Worm (Caenorhabditis elegans) whole organism, L2 larva: ENCODE measurements around the gene ptr-1.
A peak's percentile ranks its signal among the peaks of the same experiment; 100 is the strongest.

Source experiments
- C34F6.9 ChIP-seq: fragments of 150-350 bp; optimal IDR thresholded peaks from 2 replicates; lab custom pipeline; 2014; ENCODE audit warnings: missing biosample characterization, missing genetic modification characterization
- F13H6.1 ChIP-seq: sonication (generic microtip); optimal IDR thresholded peaks from 2 replicates; lab custom pipeline; 2016; ENCODE audit warnings: missing genetic modification characterization, missing compliant biosample characterization
- R02D3.7 ChIP-seq: fragments of 150-350 bp; optimal IDR thresholded peaks from 2 replicates; lab custom pipeline; 2014; ENCODE audit warnings: missing biosample characterization, missing genetic modification characterization
- Y55F3AM.14 ChIP-seq: fragments of 200-800 bp; sonication (Bioruptor generic); optimal IDR thresholded peaks from 2 replicates; lab custom pipeline; 2018; ENCODE audit warnings: mild to moderate bottlenecking, missing genetic modification characterization, missing compliant biosample characterization
- ZK546.5 ChIP-seq: sonication (generic microtip); optimal IDR thresholded peaks from 2 replicates; lab custom pipeline; 2017; ENCODE audit warnings: missing biosample characterization, missing genetic modification characterization
- alr-1 ChIP-seq: fragments of 150-350 bp; optimal IDR thresholded peaks from 2 replicates; lab custom pipeline; 2014; ENCODE audit warnings: missing biosample characterization, missing genetic modification characterization
- aly-2 ChIP-seq: fragments of 150-350 bp; optimal IDR thresholded peaks from 2 replicates; lab custom pipeline; 2014; ENCODE audit warnings: missing biosample characterization, missing genetic modification characterization
- ama-1 ChIP-seq: fragments of 150-350 bp; optimal IDR thresholded peaks from 2 replicates; lab custom pipeline; 2018; ENCODE audit warnings: inconsistent platforms
- blmp-1 ChIP-seq: sonication (generic microtip); optimal IDR thresholded peaks from 2 replicates; lab custom pipeline; 2017; ENCODE audit warnings: missing genetic modification characterization, mild to moderate bottlenecking, missing compliant biosample characterization, antibody characterized with exemption, moderate library complexity; ENCODE audit not compliant: insufficient read depth
- ceh-16 ChIP-seq: fragments of 150-350 bp; optimal IDR thresholded peaks from 2 replicates; lab custom pipeline; 2014; ENCODE audit warnings: missing biosample characterization, missing genetic modification characterization
- ceh-82 ChIP-seq: fragments of 150-350 bp; optimal IDR thresholded peaks from 2 replicates; lab custom pipeline; 2014; ENCODE audit warnings: missing biosample characterization, missing genetic modification characterization
- crh-2 ChIP-seq: sonication (generic microtip); optimal IDR thresholded peaks from 2 replicates; lab custom pipeline; 2017; ENCODE audit warnings: missing biosample characterization, missing genetic modification characterization
- dmd-4 ChIP-seq: sonication (generic microtip); optimal IDR thresholded peaks from 2 replicates; lab custom pipeline; 2017; ENCODE audit warnings: missing biosample characterization, missing genetic modification characterization
- egl-27 ChIP-seq: sonication (generic microtip); optimal IDR thresholded peaks from 3 replicates; lab custom pipeline; 2017; ENCODE audit warnings: missing biosample characterization, missing genetic modification reagents, missing genetic modification characterization
- elt-1 ChIP-seq: fragments of 150-350 bp; optimal IDR thresholded peaks from 2 replicates; lab custom pipeline; 2014; ENCODE audit warnings: missing biosample characterization, missing genetic modification characterization
- elt-3 ChIP-seq: sonication (generic microtip); optimal IDR thresholded peaks from 2 replicates; lab custom pipeline; 2017; ENCODE audit warnings: missing biosample characterization, missing genetic modification characterization
- fos-1 ChIP-seq: fragments of 150-350 bp; optimal IDR thresholded peaks from 2 replicates; lab custom pipeline; 2014; ENCODE audit warnings: missing biosample characterization, missing genetic modification characterization
- gmeb-1 ChIP-seq: fragments of 150-350 bp; optimal IDR thresholded peaks from 2 replicates; lab custom pipeline; 2014; ENCODE audit warnings: missing biosample characterization, missing genetic modification characterization
- lin-11 ChIP-seq: fragments of 150-350 bp; sonication (generic microtip); optimal IDR thresholded peaks from 2 replicates; lab custom pipeline; 2014; ENCODE audit warnings: missing biosample characterization, missing genetic modification characterization, inconsistent platforms, mixed read lengths
- lin-13 ChIP-seq: fragments of 150-350 bp; optimal IDR thresholded peaks from 2 replicates; lab custom pipeline; 2014; ENCODE audit warnings: missing biosample characterization, missing genetic modification reagents, missing genetic modification characterization
- lin-39 ChIP-seq: fragments of 150-350 bp; optimal IDR thresholded peaks from 2 replicates; lab custom pipeline; 2014; ENCODE audit warnings: missing biosample characterization, missing genetic modification reagents, missing genetic modification characterization
- lsy-2 ChIP-seq, 2 experiments: fragments of 150-350 bp in 1 of 2; sonication (generic microtip) in 1 of 2; optimal IDR thresholded peaks; 2 replicates each; lab custom pipeline; 2014 to 2017; ENCODE audit warnings: missing biosample characterization in 2 of 2, missing genetic modification characterization in 2 of 2
- mab-5 ChIP-seq: fragments of 150-350 bp; optimal IDR thresholded peaks from 2 replicates; lab custom pipeline; 2014; ENCODE audit warnings: missing biosample characterization, missing genetic modification characterization
- mbf-1 ChIP-seq: sonication (generic microtip); optimal IDR thresholded peaks from 2 replicates; lab custom pipeline; 2017; ENCODE audit warnings: missing biosample characterization, missing genetic modification characterization
- mdl-1 ChIP-seq, 2 experiments: fragments of 150-350 bp in 1 of 2; sonication (generic microtip) in 1 of 2; optimal IDR thresholded peaks; 2 replicates each; lab custom pipeline; 2017; ENCODE audit warnings: missing biosample characterization in 2 of 2, missing genetic modification characterization in 2 of 2
- nhr-10 ChIP-seq: sonication (generic microtip); optimal IDR thresholded peaks from 2 replicates; lab custom pipeline; 2017; ENCODE audit warnings: missing biosample characterization, missing genetic modification characterization
- nhr-11 ChIP-seq: fragments of 150-350 bp; optimal IDR thresholded peaks from 2 replicates; lab custom pipeline; 2014; ENCODE audit warnings: missing biosample characterization, missing genetic modification characterization
- nhr-12 ChIP-seq: fragments of 150-350 bp; optimal IDR thresholded peaks from 2 replicates; lab custom pipeline; 2014; ENCODE audit warnings: missing biosample characterization, missing genetic modification characterization
- nhr-129 ChIP-seq: fragments of 150-350 bp; optimal IDR thresholded peaks from 2 replicates; lab custom pipeline; 2014; ENCODE audit warnings: missing biosample characterization, missing genetic modification characterization
- nhr-21 ChIP-seq: fragments of 150-350 bp; optimal IDR thresholded peaks from 2 replicates; lab custom pipeline; 2014; ENCODE audit warnings: missing biosample characterization, missing genetic modification characterization
- nhr-23 ChIP-seq: fragments of 150-350 bp; optimal IDR thresholded peaks from 2 replicates; lab custom pipeline; 2014; ENCODE audit warnings: missing biosample characterization, missing genetic modification reagents, missing genetic modification characterization
- nhr-237 ChIP-seq: fragments of 150-350 bp; optimal IDR thresholded peaks from 2 replicates; lab custom pipeline; 2014; ENCODE audit warnings: missing biosample characterization, missing genetic modification characterization
- nhr-25 ChIP-seq: fragments of 150-350 bp; sonication (generic microtip); optimal IDR thresholded peaks from 3 replicates; lab custom pipeline; 2014; ENCODE audit warnings: missing biosample characterization, missing genetic modification characterization
- nhr-6 ChIP-seq: fragments of 150-350 bp; optimal IDR thresholded peaks from 2 replicates; lab custom pipeline; 2014; ENCODE audit warnings: missing biosample characterization, missing genetic modification characterization
- nhr-77 ChIP-seq: fragments of 150-350 bp; optimal IDR thresholded peaks from 2 replicates; lab custom pipeline; 2014; ENCODE audit warnings: missing biosample characterization, missing genetic modification characterization
- peb-1 ChIP-seq: fragments of 150-350 bp; optimal IDR thresholded peaks from 2 replicates; lab custom pipeline; 2014; ENCODE audit warnings: missing biosample characterization, missing genetic modification characterization
- sem-4 ChIP-seq: fragments of 150-350 bp; optimal IDR thresholded peaks from 2 replicates; lab custom pipeline; 2014; ENCODE audit warnings: missing biosample characterization, missing genetic modification reagents, missing genetic modification characterization
- skn-1 ChIP-seq: sonication (generic microtip); optimal IDR thresholded peaks from 2 replicates; lab custom pipeline; 2017; ENCODE audit warnings: missing biosample characterization, missing genetic modification characterization
- sma-3 ChIP-seq: sonication (generic microtip); optimal IDR thresholded peaks from 2 replicates; lab custom pipeline; 2016; ENCODE audit warnings: missing genetic modification reagents, missing genetic modification characterization, missing compliant biosample characterization
- sma-9 ChIP-seq, 2 experiments: fragments of 150-350 bp in 1 of 2; sonication (generic microtip) in 1 of 2; optimal IDR thresholded peaks; 2 replicates each; lab custom pipeline; 2014 to 2016; ENCODE audit warnings: missing genetic modification characterization in 2 of 2, mild to moderate bottlenecking in 1 of 2, missing biosample characterization in 1 of 2, missing compliant biosample characterization in 1 of 2, missing genetic modification reagents in 1 of 2, moderate library complexity in 1 of 2
- snpc-4 ChIP-seq: fragments of 150-350 bp; optimal IDR thresholded peaks from 2 replicates; lab custom pipeline; 2014; ENCODE audit warnings: missing biosample characterization, missing genetic modification characterization
- unc-39 ChIP-seq: fragments of 150-350 bp; optimal IDR thresholded peaks from 2 replicates; lab custom pipeline; 2014; ENCODE audit warnings: missing biosample characterization, missing genetic modification characterization
- unc-55 ChIP-seq: fragments of 150-350 bp; sonication (generic microtip); optimal IDR thresholded peaks from 3 replicates; lab custom pipeline; 2014; ENCODE audit warnings: missing biosample characterization, missing genetic modification reagents, missing genetic modification characterization
- unc-62 ChIP-seq: fragments of 150-350 bp; optimal IDR thresholded peaks from 2 replicates; lab custom pipeline; 2014; ENCODE audit warnings: missing biosample characterization, missing genetic modification reagents, missing genetic modification characterization
- zag-1 ChIP-seq: fragments of 150-350 bp; optimal IDR thresholded peaks from 2 replicates; lab custom pipeline; 2014; ENCODE audit warnings: missing biosample characterization, missing genetic modification characterization
- ztf-1 ChIP-seq: fragments of 200-800 bp; sonication (Bioruptor generic); conservative IDR thresholded peaks from 2 replicates; pipeline ENCODE4 v1.3.6; 2022; ENCODE audit warnings: missing genetic modification characterization, missing compliant biosample characterization
- ztf-11 ChIP-seq: sonication (generic microtip); optimal IDR thresholded peaks from 2 replicates; lab custom pipeline; 2017; ENCODE audit warnings: missing biosample characterization, missing genetic modification characterization
- ztf-4 ChIP-seq: fragments of 150-350 bp; optimal IDR thresholded peaks from 2 replicates; lab custom pipeline; 2014; ENCODE audit warnings: missing biosample characterization, missing genetic modification characterization

ptr-1 gene

ce11 chrV:9183718-9184441, 2.4 kb upstream of the ptr-1 start:
- TF ChIP-seq C34F6.9 (tag; lab: Kevin White, UChicago): no peak
- no peak for TF ChIP-seq ztf-11 (tag; lab: Kevin White, UChicago)
- no peak for TF ChIP-seq sma-9 (GFP tag; optimal IDR thresholded peaks at IDR 0.05; lab: Kevin White, UChicago)
- TF ChIP-seq sma-9 (tag; optimal IDR thresholded peaks at IDR 0.05; lab: Kevin White, UChicago): no peak
- TF ChIP-seq nhr-129 (tag; lab: Kevin White, UChicago): no peak
- no peak for TF ChIP-seq fos-1 (tag; lab: Kevin White, UChicago)
- TF ChIP-seq ztf-1: no peak
- no peak for TF ChIP-seq nhr-23 (tag; lab: Kevin White, UChicago)
- no peak for TF ChIP-seq egl-27

ce11 chrV:9175218-9175837, 6.2 kb downstream of the ptr-1 start, which contains the start of gene spas-1:
Gene spas-1, plus strand, starts transcription at chrV:9175789.
- TF ChIP-seq elt-3 (tag; lab: Kevin White, UChicago) (no peak), lsy-2 (tag; optimal IDR thresholded peaks at IDR 0.05; lab: Kevin White, UChicago) (peak; percentile 81 to 94), Y55F3AM.14 (GFP tag; lab: Kevin White, UChicago) (no peak), mdl-1 (tag; optimal IDR thresholded peaks at IDR 0.05; lab: Kevin White, UChicago) (no peak), unc-62 (GFP tag; lab: Kevin White, UChicago) (peak; percentile 12), fos-1 (tag; lab: Kevin White, UChicago) (peak; percentile 57), egl-27 (peak; percentile 74), R02D3.7 (tag; lab: Kevin White, UChicago) (peak; percentile 55), elt-1 (no peak), sem-4 (tag; lab: Kevin White, UChicago) (peak; percentile 75), nhr-12 (tag; lab: Kevin White, UChicago) (no peak), peb-1 (tag; lab: Kevin White, UChicago) (no peak), nhr-21 (tag; lab: Kevin White, UChicago) (peak; percentile 80), sma-9 (GFP tag; optimal IDR thresholded peaks at IDR 0.05; lab: Kevin White, UChicago) (peak; percentile 93), sma-9 (tag; optimal IDR thresholded peaks at IDR 0.05; lab: Kevin White, UChicago) (no peak), nhr-6 (tag; lab: Kevin White, UChicago) (peak; percentile 81), unc-55 (peak; percentile 95), lin-13 (GFP tag; lab: Kevin White, UChicago) (peak; percentile 87), mbf-1 (tag; lab: Kevin White, UChicago) (no peak), sma-3 (GFP tag; lab: Kevin White, UChicago) (peak; percentile 91), ZK546.5 (no peak), zag-1 (tag; lab: Kevin White, UChicago) (peak; percentile 37), C34F6.9 (tag; lab: Kevin White, UChicago) (peak; percentile 96), nhr-11 (tag; lab: Kevin White, UChicago) (no peak), nhr-77 (peak; percentile 40), crh-2 (tag; lab: Kevin White, UChicago) (peak; percentile 92), mab-5 (tag; lab: Kevin White, UChicago) (peak; percentile 86), ztf-4 (tag; lab: Kevin White, UChicago) (peak; percentile 78), unc-39 (no peak), lin-39 (tag; lab: Kevin White, UChicago) (no peak), snpc-4 (tag; lab: Kevin White, UChicago) (peak; percentile 82), gmeb-1 (tag; lab: Kevin White, UChicago) (peak; percentile 99), ama-1 (lab: Kevin White, UChicago) (no peak), nhr-23 (tag; lab: Kevin White, UChicago) (no peak), alr-1 (tag; lab: Kevin White, UChicago) (no peak), nhr-25 (peak; percentile 85), skn-1 (tag; lab: Kevin White, UChicago) (peak; percentile 7), dmd-4 (no peak), ztf-11 (tag; lab: Kevin White, UChicago) (no peak), blmp-1 (tag; lab: Kevin White, UChicago) (peak; percentile 49), F13H6.1 (peak; percentile 88), nhr-129 (tag; lab: Kevin White, UChicago) (peak; percentile 91), ceh-16 (tag; lab: Kevin White, UChicago) (peak; percentile 76), ceh-82 (tag; lab: Kevin White, UChicago) (no peak), aly-2 (tag; lab: Kevin White, UChicago) (no peak), nhr-237 (tag; lab: Kevin White, UChicago) (no peak), ztf-1 (no peak), lin-11 (tag; lab: Kevin White, UChicago) (peak; percentile 13), nhr-10 (tag; lab: Kevin White, UChicago) (no peak)
